Worm (Caenorhabditis elegans) whole organism, L4 larva: Measurements from ENCODE around the gene C07D8.6.

Experiments used
- D1046.2 ChIP-seq: fragments of 200-800 bp; sonication (Bioruptor generic); IDR thresholded peaks from 2 replicates; pipeline ENCODE4 v1.3.6; 2022; ENCODE audit warnings: missing genetic modification characterization, missing compliant biosample characterization
- F26F4.8 ChIP-seq: fragments of 200-800 bp; sonication (Bioruptor generic); conservative IDR thresholded peaks from 2 replicates; pipeline ENCODE4 v1.3.6; 2022; ENCODE audit warnings: missing genetic modification characterization, missing compliant biosample characterization
- F44E2.7 ChIP-seq: fragments of 200-800 bp; sonication (Bioruptor generic); IDR thresholded peaks from 2 replicates; pipeline ENCODE4 v2.1.2; 2022; ENCODE audit warnings: missing genetic modification characterization, missing compliant biosample characterization
- F49E8.2 ChIP-seq: sonication (generic microtip); optimal IDR thresholded peaks from 2 replicates; lab custom pipeline; 2016; ENCODE audit warnings: missing compliant biosample characterization, mild to moderate bottlenecking, missing genetic modification characterization, borderline replicate concordance
- T20F7.1 ChIP-seq: fragments of 200-800 bp; sonication (Bioruptor generic); optimal IDR thresholded peaks from 2 replicates; lab custom pipeline; 2018; ENCODE audit warnings: mild to moderate bottlenecking, missing genetic modification characterization, missing compliant biosample characterization
- Y105C5A.15 ChIP-seq: fragments of 200-800 bp; sonication (Bioruptor generic); IDR thresholded peaks from 2 replicates; pipeline ENCODE4 v1.3.6; 2022; ENCODE audit warnings: missing genetic modification characterization, missing compliant biosample characterization
- ZK337.2 ChIP-seq: fragments of 200-800 bp; sonication (Bioruptor generic); IDR thresholded peaks from 2 replicates; pipeline ENCODE4 v1.3.6; 2022; ENCODE audit warnings: missing genetic modification reagents, missing genetic modification characterization, missing compliant biosample characterization
- ZK546.5 ChIP-seq, 2 experiments: sonication (generic microtip); optimal IDR thresholded peaks; 2 replicates each; lab custom pipeline; 2017; ENCODE audit warnings: missing biosample characterization in 2 of 2, missing genetic modification characterization in 2 of 2
- aha-1 ChIP-seq: fragments of 150-350 bp; peaks from one replicate; lab custom pipeline; 2014; ENCODE audit warnings: missing biosample characterization, missing genetic modification characterization
- ama-1 ChIP-seq: fragments of 150-350 bp; optimal IDR thresholded peaks from 2 replicates; lab custom pipeline; 2014; ENCODE audit warnings: inconsistent platforms, mixed read lengths
- attf-4 ChIP-seq: sonication (generic microtip); optimal IDR thresholded peaks from 3 replicates; lab custom pipeline; 2017; ENCODE audit warnings: missing biosample characterization, missing genetic modification characterization
- ceh-20 ChIP-seq: fragments of 200-800 bp; sonication (Bioruptor generic); IDR thresholded peaks from 2 replicates; pipeline ENCODE4 v1.3.6; 2022; ENCODE audit warnings: missing genetic modification reagents, missing genetic modification characterization, missing compliant biosample characterization
- ceh-28 ChIP-seq: fragments of 150-350 bp; optimal IDR thresholded peaks from 2 replicates; lab custom pipeline; 2014; ENCODE audit warnings: missing biosample characterization, missing genetic modification reagents, missing genetic modification characterization
- ceh-62 ChIP-seq: sonication (generic microtip); optimal IDR thresholded peaks from 2 replicates; lab custom pipeline; 2017; ENCODE audit warnings: missing biosample characterization, missing genetic modification characterization
- ceh-82 ChIP-seq: sonication (generic microtip); optimal IDR thresholded peaks from 2 replicates; lab custom pipeline; 2017; ENCODE audit warnings: missing biosample characterization, missing genetic modification characterization
- cey-2 ChIP-seq: sonication (generic microtip); optimal IDR thresholded peaks from 3 replicates; lab custom pipeline; 2017; ENCODE audit warnings: missing genetic modification characterization, mild to moderate bottlenecking, missing compliant biosample characterization, antibody characterized with exemption, borderline replicate concordance; ENCODE audit not compliant: insufficient read depth
- daf-16 ChIP-seq, 3 experiments: sonication (generic microtip); optimal IDR thresholded peaks; 2 replicates each; lab custom pipeline; 2016 to 2017; ENCODE audit warnings: missing genetic modification characterization in 3 of 3, missing genetic modification reagents in 3 of 3, mild to moderate bottlenecking in 2 of 3, missing compliant biosample characterization in 2 of 3, missing biosample characterization in 1 of 3, moderate library complexity in 1 of 3
- daf-8 ChIP-seq: fragments of 200-800 bp; sonication (Bioruptor generic); IDR thresholded peaks from 2 replicates; pipeline ENCODE4 v1.3.6; 2022; ENCODE audit warnings: missing genetic modification characterization, missing compliant biosample characterization
- dmd-6 ChIP-seq: fragments of 200-800 bp; sonication (Bioruptor generic); IDR thresholded peaks from 2 replicates; pipeline ENCODE4 v1.3.6; 2022; ENCODE audit warnings: missing genetic modification reagents, missing genetic modification characterization, missing compliant biosample characterization
- egl-27 ChIP-seq: sonication (generic microtip); optimal IDR thresholded peaks from 3 replicates; lab custom pipeline; 2017; ENCODE audit warnings: missing biosample characterization, missing genetic modification reagents, missing genetic modification characterization
- egl-43 ChIP-seq: fragments of 200-800 bp; sonication (Bioruptor generic); IDR thresholded peaks from 2 replicates; pipeline ENCODE4 v1.3.6; 2022; ENCODE audit warnings: missing genetic modification reagents, missing genetic modification characterization, missing compliant biosample characterization
- fkh-10 ChIP-seq: fragments of 150-350 bp; optimal IDR thresholded peaks from 2 replicates; lab custom pipeline; 2014; ENCODE audit warnings: missing biosample characterization, missing genetic modification reagents, missing genetic modification characterization
- fos-1 ChIP-seq: fragments of 150-350 bp; optimal IDR thresholded peaks from 2 replicates; lab custom pipeline; 2014; ENCODE audit warnings: missing biosample characterization, missing genetic modification characterization
- gei-8 ChIP-seq: fragments of 200-800 bp; sonication (Bioruptor generic); optimal IDR thresholded peaks from 2 replicates; lab custom pipeline; 2018; ENCODE audit warnings: mild to moderate bottlenecking, missing genetic modification characterization, missing compliant biosample characterization
- hlh-11 ChIP-seq: fragments of 200-800 bp; sonication (Bioruptor generic); optimal IDR thresholded peaks from 2 replicates; lab custom pipeline; 2018; ENCODE audit warnings: mild to moderate bottlenecking, missing genetic modification characterization, missing compliant biosample characterization
- jun-1 ChIP-seq: fragments of 150-350 bp; optimal IDR thresholded peaks from 2 replicates; lab custom pipeline; 2014; ENCODE audit warnings: missing biosample characterization, missing genetic modification reagents, missing genetic modification characterization
- lim-7 ChIP-seq: fragments of 200-800 bp; sonication (Bioruptor generic); IDR thresholded peaks from 2 replicates; pipeline ENCODE4 v1.3.6; 2022; ENCODE audit warnings: missing genetic modification characterization, missing compliant biosample characterization
- lin-29 ChIP-seq: fragments of 200-800 bp; sonication (Bioruptor generic); IDR thresholded peaks from 2 replicates; pipeline ENCODE4 v1.3.6; 2022; ENCODE audit warnings: missing genetic modification reagents, missing genetic modification characterization, missing compliant biosample characterization
- madf-5 ChIP-seq, 2 experiments: fragments of 200-800 bp; sonication (Bioruptor generic); IDR thresholded peaks; 2 replicates each; pipeline ENCODE4 v1.3.6; 2022; ENCODE audit warnings: missing compliant biosample characterization in 2 of 2, missing genetic modification characterization in 2 of 2
- madf-9 ChIP-seq: fragments of 200-800 bp; sonication (Bioruptor generic); conservative IDR thresholded peaks from 2 replicates; pipeline ENCODE4 v1.3.6; 2022; ENCODE audit warnings: missing genetic modification reagents, missing genetic modification characterization, missing compliant biosample characterization
- mdl-1 ChIP-seq, 2 experiments: fragments of 150-350 bp in 1 of 2; sonication (generic microtip) in 1 of 2; optimal IDR thresholded peaks; 2 replicates each; lab custom pipeline; 2014 to 2017; ENCODE audit warnings: missing biosample characterization in 2 of 2, missing genetic modification characterization in 2 of 2
- mdt-29 ChIP-seq: fragments of 200-800 bp; sonication (Bioruptor generic); IDR thresholded peaks from 2 replicates; pipeline ENCODE4 v1.3.6; 2022; ENCODE audit warnings: missing genetic modification reagents, missing genetic modification characterization, missing compliant biosample characterization
- mes-2 ChIP-seq: sonication (generic microtip); optimal IDR thresholded peaks from 2 replicates; lab custom pipeline; 2016; ENCODE audit warnings: missing genotype, mild to moderate bottlenecking, missing genetic modification characterization, missing compliant biosample characterization; ENCODE audit not compliant: poor library complexity, severe bottlenecking
- nhr-102 ChIP-seq: sonication (generic microtip); optimal IDR thresholded peaks from 2 replicates; lab custom pipeline; 2016; ENCODE audit warnings: mild to moderate bottlenecking, missing genetic modification characterization, moderate library complexity, missing compliant biosample characterization
- nhr-11 ChIP-seq: fragments of 150-350 bp; optimal IDR thresholded peaks from 2 replicates; lab custom pipeline; 2014; ENCODE audit warnings: missing biosample characterization, missing genetic modification characterization
- nhr-111 ChIP-seq: fragments of 200-800 bp; sonication (Bioruptor generic); optimal IDR thresholded peaks from 2 replicates; lab custom pipeline; 2018; ENCODE audit warnings: mild to moderate bottlenecking, missing genetic modification characterization, missing compliant biosample characterization
- nhr-28 ChIP-seq: fragments of 150-350 bp; optimal IDR thresholded peaks from 2 replicates; lab custom pipeline; 2014; ENCODE audit warnings: missing biosample characterization, missing genetic modification characterization
- nhr-42 ChIP-seq: fragments of 200-800 bp; sonication (Bioruptor generic); IDR thresholded peaks from 2 replicates; pipeline ENCODE4 v1.3.6; 2022; ENCODE audit warnings: missing genetic modification characterization, missing compliant biosample characterization
- nhr-6 ChIP-seq: fragments of 150-350 bp; optimal IDR thresholded peaks from 2 replicates; lab custom pipeline; 2014; ENCODE audit warnings: missing biosample characterization, missing genetic modification characterization
- php-3 ChIP-seq: fragments of 200-800 bp; sonication (Bioruptor generic); IDR thresholded peaks from 2 replicates; pipeline ENCODE4 v1.3.6; 2022; ENCODE audit warnings: missing genetic modification reagents, missing genetic modification characterization, missing compliant biosample characterization
- pqm-1 ChIP-seq: sonication (generic microtip); optimal IDR thresholded peaks from 2 replicates; lab custom pipeline; 2017; ENCODE audit warnings: missing biosample characterization, missing genetic modification characterization
- rbr-2 ChIP-seq: sonication (generic microtip); optimal IDR thresholded peaks from 2 replicates; lab custom pipeline; 2016; ENCODE audit warnings: missing genotype, missing genetic modification characterization, missing compliant biosample characterization
- saeg-2 ChIP-seq: fragments of 200-800 bp; sonication (Bioruptor generic); IDR thresholded peaks from 2 replicates; pipeline ENCODE4 v1.3.6; 2022; ENCODE audit warnings: missing genetic modification reagents, missing genetic modification characterization, missing compliant biosample characterization
- sdz-12 ChIP-seq: fragments of 200-800 bp; sonication (Bioruptor generic); optimal IDR thresholded peaks from 2 replicates; lab custom pipeline; 2018; ENCODE audit warnings: mild to moderate bottlenecking, missing genetic modification characterization, missing compliant biosample characterization
- skn-1 ChIP-seq: fragments of 150-350 bp; optimal IDR thresholded peaks from 2 replicates; lab custom pipeline; 2014; ENCODE audit warnings: missing biosample characterization, missing genetic modification characterization
- spr-1 ChIP-seq: sonication (generic microtip); optimal IDR thresholded peaks from 2 replicates; lab custom pipeline; 2016; ENCODE audit warnings: mild to moderate bottlenecking, missing genetic modification characterization, missing compliant biosample characterization
- tag-97 ChIP-seq: fragments of 200-800 bp; sonication (Bioruptor generic); IDR thresholded peaks from 2 replicates; pipeline ENCODE4 v1.3.6; 2022; ENCODE audit warnings: missing genetic modification characterization, missing compliant biosample characterization
- unc-130 ChIP-seq: sonication (generic microtip); optimal IDR thresholded peaks from 2 replicates; lab custom pipeline; 2016; ENCODE audit warnings: missing genetic modification reagents, missing genetic modification characterization, missing compliant biosample characterization
- vab-7 ChIP-seq: fragments of 200-800 bp; sonication (Bioruptor generic); IDR thresholded peaks from 2 replicates; pipeline ENCODE4 v1.3.6; 2022; ENCODE audit warnings: missing genetic modification reagents, missing genetic modification characterization, missing compliant biosample characterization
- zfp-3 ChIP-seq: fragments of 200-800 bp; sonication (Bioruptor generic); conservative IDR thresholded peaks from 2 replicates; pipeline ENCODE4 v1.3.6; 2022; ENCODE audit warnings: missing genetic modification reagents, missing genetic modification characterization, missing compliant biosample characterization
- ztf-7 ChIP-seq: fragments of 150-350 bp; optimal IDR thresholded peaks from 2 replicates; lab custom pipeline; 2014; ENCODE audit warnings: missing biosample characterization, missing genetic modification characterization

Gene C07D8.6

DNA sequence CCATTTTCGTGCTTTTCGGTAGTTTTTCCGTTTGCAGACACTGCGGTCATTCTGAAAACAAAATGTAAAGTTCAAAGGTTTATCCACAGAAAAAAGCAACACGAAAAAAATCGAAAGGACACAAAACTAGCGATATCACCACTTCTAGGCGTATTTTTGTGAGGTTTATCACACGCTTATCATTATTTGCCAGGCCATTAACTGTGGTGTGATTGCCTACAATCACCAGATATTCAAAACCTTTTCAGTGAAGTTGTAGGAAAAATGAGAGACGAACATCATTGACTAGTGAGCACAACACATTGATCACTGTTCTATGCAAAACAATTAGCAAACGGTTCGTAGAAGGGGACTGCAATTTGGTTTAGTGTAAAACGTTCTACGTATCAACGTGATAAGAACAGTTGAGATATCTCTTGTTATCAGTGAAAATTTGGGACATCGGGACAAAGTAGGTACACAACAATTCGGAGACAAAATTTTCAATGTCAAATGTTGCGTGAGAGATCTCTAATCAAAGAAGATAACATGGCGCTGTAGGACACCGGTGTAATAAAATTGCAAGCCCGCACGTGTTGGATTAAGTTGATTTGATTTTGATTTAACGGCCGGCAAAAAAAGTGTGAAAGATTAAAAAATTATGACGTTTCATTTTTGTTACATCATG is 35.7 kb upstream of the C07D8.6 start, which contains the start of gene sur-5 (continued):
- TF ChIP-seq F49E8.2 (tag; lab: Kevin White, UChicago) (no peak), mdl-1 (tag; optimal IDR thresholded peaks at IDR 0.05; lab: Kevin White, UChicago) (peak in 1 of 2 experiments; percentile 59), dmd-6 (GFP tag; lab: Robert Waterston, UW) (peak; percentile 61), lim-7 (GFP tag; lab: Robert Waterston, UW) (no peak), mes-2 (no peak), ceh-20 (GFP tag; lab: Robert Waterston, UW) (no peak), tag-97 (GFP tag; lab: Robert Waterston, UW) (no peak), jun-1 (tag; lab: Kevin White, UChicago) (no peak), pqm-1 (peak; percentile 81), D1046.2 (no peak), attf-4 (tag; lab: Kevin White, UChicago) (no peak), rbr-2 (tag; lab: Kevin White, UChicago) (no peak), nhr-102 (tag; lab: Kevin White, UChicago) (peak; percentile 52), ceh-82 (no peak), gei-8 (GFP tag; lab: Kevin White, UChicago) (no peak), ceh-28 (tag; lab: Kevin White, UChicago) (no peak), ZK546.5 (tag; optimal IDR thresholded peaks at IDR 0.05; lab: Kevin White, UChicago) (no peak), Y105C5A.15 (GFP tag; lab: Robert Waterston, UW) (no peak), cey-2 (tag; lab: Kevin White, UChicago) (no peak), skn-1 (no peak), madf-5 (GFP tag; IDR thresholded peaks at IDR 0.05; lab: Robert Waterston, UW) (no peak), fos-1 (tag; lab: Kevin White, UChicago) (no peak), egl-27 (tag; lab: Kevin White, UChicago) (no peak), T20F7.1 (GFP tag; lab: Kevin White, UChicago) (no peak), nhr-111 (no peak), F44E2.7 (no peak), nhr-42 (GFP tag; lab: Robert Waterston, UW) (no peak), daf-16 (GFP tag; optimal IDR thresholded peaks at IDR 0.05; lab: Kevin White, UChicago) (no peak), daf-16 (tag; optimal IDR thresholded peaks at IDR 0.05; lab: Kevin White, UChicago) (peak; percentile 86), vab-7 (GFP tag; lab: Robert Waterston, UW) (no peak), nhr-6 (tag; lab: Kevin White, UChicago) (no peak), nhr-11 (tag; lab: Kevin White, UChicago) (no peak), aha-1 (tag; lab: Kevin White, UChicago) (peak; percentile 62), saeg-2 (GFP tag; lab: Robert Waterston, UW) (no peak), php-3 (GFP tag; lab: Robert Waterston, UW) (0 out of 2 replicates have a peak, but pooled peaks have one; percentile 22), unc-130 (GFP tag; lab: Kevin White, UChicago) (no peak), ztf-7 (no peak), ceh-62 (tag; lab: Kevin White, UChicago) (no peak), zfp-3 (no peak), sdz-12 (GFP tag; lab: Kevin White, UChicago) (no peak), lin-29 (no peak), ama-1 (lab: Kevin White, UChicago) (no peak), daf-8 (no peak), ZK337.2 (GFP tag; lab: Robert Waterston, UW) (no peak), madf-9 (GFP tag; lab: Robert Waterston, UW) (no peak), F26F4.8 (GFP tag; lab: Robert Waterston, UW) (no peak), fkh-10 (no peak), egl-43 (GFP tag; lab: Robert Waterston, UW) (no peak), hlh-11 (peak; percentile 81), mdt-29 (GFP tag; lab: Robert Waterston, UW) (0 out of 2 replicates have a peak, but pooled peaks have one; percentile 23), spr-1 (tag; lab: Kevin White, UChicago) (no peak), nhr-28 (peak; percentile 47)
